Fruit fly (Drosophila melanogaster): ENCODE measurements around the gene Smyd5.

Smyd5 gene

dm6 chr3R:21267972-21268512 lies 49.5 kb upstream of the Smyd5 start (continued):
- TF ChIP-seq grn (GFP tag; optimal IDR thresholded peaks at IDR 0.05) (peak; percentile 42), CG8478 (optimal IDR thresholded peaks at IDR 0.05) (no peak), Optix (GFP tag; IDR thresholded peaks at IDR 0.05) (0 out of 3 replicates have a peak, but pooled peaks have one; percentile 29), grau (tag; optimal IDR thresholded peaks at IDR 0.05) (no peak)

- peak; percentile 60; the same call in 1 of the 3 replicates for TF ChIP-seq sr (GFP tag; IDR thresholded peaks at IDR 0.05)
- TF ChIP-seq Atf6 (GFP tag; IDR thresholded peaks at IDR 0.05) = peak; percentile 56; the same call in 1 of the 2 replicates
- TF ChIP-seq fd64A (GFP tag; optimal IDR thresholded peaks at IDR 0.05) = peak; percentile 31
- peak; percentile 43 for TF ChIP-seq CG10209 (GFP tag; optimal IDR thresholded peaks at IDR 0.05)
- TF ChIP-seq YL-1 (GFP tag; optimal IDR thresholded peaks at IDR 0.05) = no peak
- TF ChIP-seq CG4404 (GFP tag; IDR thresholded peaks at IDR 0.05) = no peak
- no peak for TF ChIP-seq run (tag; optimal IDR thresholded peaks at IDR 0.05)
- peak; percentile 30; the same call in 1 of the 2 replicates for TF ChIP-seq CG11085 (GFP tag; IDR thresholded peaks at IDR 0.05)
- TF ChIP-seq CG17829 (tag; optimal IDR thresholded peaks at IDR 0.05) = peak; percentile 1
- peak; percentile 38; the same call in 1 of the 2 replicates for TF ChIP-seq gsb (GFP tag; IDR thresholded peaks at IDR 0.05)
- no peak for TF ChIP-seq Max (GFP tag; optimal IDR thresholded peaks at IDR 0.05)
- 0 out of 2 replicates have a peak, but pooled peaks have one; percentile 24 for TF ChIP-seq ttk (GFP tag; IDR thresholded peaks at IDR 0.05)
- no peak for TF ChIP-seq slp2 (GFP tag; optimal IDR thresholded peaks at IDR 0.05)
- no peak for TF ChIP-seq Poxn (GFP tag; IDR thresholded peaks at IDR 0.05)
- no peak for TF ChIP-seq Xrp1 (GFP tag; IDR thresholded peaks at IDR 0.05)
- TF ChIP-seq CG15269 (tag; optimal IDR thresholded peaks at IDR 0.05) = no peak
- TF ChIP-seq CG7987 (GFP tag; optimal IDR thresholded peaks at IDR 0.05) = peak; percentile 48
- TF ChIP-seq dmrt11E (tag; optimal IDR thresholded peaks at IDR 0.05) = peak; percentile 9
- TF ChIP-seq CG1024 (GFP tag; IDR thresholded peaks at IDR 0.05) = peak; percentile 34; the same call in 1 of the 2 replicates
- peak; percentile 35 for TF ChIP-seq ac (GFP tag; optimal IDR thresholded peaks at IDR 0.05)
- TF ChIP-seq ranshi (GFP tag; IDR thresholded peaks at IDR 0.05) = peak; percentile 57; the same call in 1 of the 2 replicates
- TF ChIP-seq Hsf (GFP tag; optimal IDR thresholded peaks at IDR 0.05) = no peak
- peak; percentile 40 for TF ChIP-seq CG17359 (tag; optimal IDR thresholded peaks at IDR 0.05)
- peak; percentile 37; the same call in 1 of the 2 replicates for TF ChIP-seq Ada2b (GFP tag; IDR thresholded peaks at IDR 0.05)
- no peak for TF ChIP-seq pan (optimal IDR thresholded peaks at IDR 0.05)
- peak in 1 of 2 experiments; percentile 68 for TF ChIP-seq pan (GFP tag; optimal IDR thresholded peaks at IDR 0.05 in 1 of 2, IDR thresholded peaks at IDR 0.05 in 1 of 2)
- 0 out of 2 replicates have a peak, but pooled peaks have one; percentile 38 for TF ChIP-seq Nf-YA (GFP tag; IDR thresholded peaks at IDR 0.05)
- no peak for TF ChIP-seq Deaf1 (tag; optimal IDR thresholded peaks at IDR 0.05)
- peak; percentile 28 for TF ChIP-seq CG7839 (tag; optimal IDR thresholded peaks at IDR 0.05)
- no peak for TF ChIP-seq pzg (GFP tag; optimal IDR thresholded peaks at IDR 0.05)
- no peak for TF ChIP-seq Hey (tag; optimal IDR thresholded peaks at IDR 0.05)
- no peak for TF ChIP-seq en (GFP tag; optimal IDR thresholded peaks at IDR 0.05)
- TF ChIP-seq CG12659 (GFP tag; optimal IDR thresholded peaks at IDR 0.05) = peak; percentile 33
- TF ChIP-seq Vsx1 (GFP tag; optimal IDR thresholded peaks at IDR 0.05) = peak; percentile 31
- TF ChIP-seq CG10366 (GFP tag; IDR thresholded peaks at IDR 0.05) = no peak
- TF ChIP-seq Rx (GFP tag; IDR thresholded peaks at IDR 0.05) = 0 out of 2 replicates have a peak, but pooled peaks have one; percentile 26
- TF ChIP-seq MTF-1 (GFP tag; optimal IDR thresholded peaks at IDR 0.05; ENCODE audit: borderline replicate concordance) = peak; percentile 41
- TF ChIP-seq CG8359 (GFP tag; optimal IDR thresholded peaks at IDR 0.05; ENCODE audit: borderline replicate concordance) = no peak
- TF ChIP-seq CG43689 (GFP tag; IDR thresholded peaks at IDR 0.05) = peak; percentile 35; the same call in 1 of the 2 replicates
- TF ChIP-seq Sox100B (GFP tag; optimal IDR thresholded peaks at IDR 0.05) = peak; percentile 41
- TF ChIP-seq grn (GFP tag; optimal IDR thresholded peaks at IDR 0.05) = no peak
- peak; percentile 11 for TF ChIP-seq grau (tag; optimal IDR thresholded peaks at IDR 0.05)
- peak; percentile 42 for TF ChIP-seq CG1233 (GFP tag; optimal IDR thresholded peaks at IDR 0.05)
- no peak for TF ChIP-seq Drgx (GFP tag; IDR thresholded peaks at IDR 0.05)
- no peak for TF ChIP-seq Dad (GFP tag; optimal IDR thresholded peaks at IDR 0.05)
- TF ChIP-seq odd (GFP tag; optimal IDR thresholded peaks at IDR 0.05) = peak; percentile 31
These were observed 44.6 kb upstream of the Smyd5 start for dm6 chr3R:21263177-21263576.
